Worm (Caenorhabditis elegans) whole organism, mixed stage, embryonic: ENCODE data around the gene prp-8.

Source experiments
- M03D4.4 ChIP-seq: sonication (generic microtip); optimal IDR thresholded peaks from 2 replicates; lab custom pipeline; 2017; ENCODE audit warnings: mild to moderate bottlenecking, missing genetic modification characterization, missing compliant biosample characterization
- bed-3 ChIP-seq: fragments of 200-800 bp; sonication (Bioruptor generic); optimal IDR thresholded peaks from 3 replicates; lab custom pipeline; 2018; ENCODE audit warnings: mild to moderate bottlenecking, missing genetic modification characterization, moderate library complexity, missing compliant biosample characterization
- blmp-1 ChIP-seq: fragments of 150-350 bp; optimal IDR thresholded peaks from 2 replicates; lab custom pipeline; 2014; ENCODE audit warnings: missing biosample characterization, missing genetic modification characterization
- ceh-39 ChIP-seq: fragments of 150-350 bp; optimal IDR thresholded peaks from 2 replicates; lab custom pipeline; 2014; ENCODE audit warnings: missing biosample characterization, missing genetic modification characterization
- ces-1 ChIP-seq: fragments of 150-350 bp; optimal IDR thresholded peaks from 2 replicates; lab custom pipeline; 2014; ENCODE audit warnings: missing biosample characterization, missing genetic modification reagents, missing genetic modification characterization
- elt-1 ChIP-seq: sonication (generic microtip); optimal IDR thresholded peaks from 2 replicates; lab custom pipeline; 2017; ENCODE audit warnings: missing genetic modification characterization, mild to moderate bottlenecking, missing compliant biosample characterization, antibody characterized with exemption, moderate library complexity, borderline replicate concordance; ENCODE audit not compliant: insufficient read depth
- elt-3 ChIP-seq: fragments of 150-350 bp; optimal IDR thresholded peaks from 2 replicates; lab custom pipeline; 2014; ENCODE audit warnings: missing biosample characterization, missing genetic modification characterization
- flh-1 ChIP-seq: fragments of 200-800 bp; sonication (Bioruptor generic); optimal IDR thresholded peaks from 2 replicates; lab custom pipeline; 2018; ENCODE audit warnings: mild to moderate bottlenecking, missing genetic modification characterization, moderate library complexity, missing compliant biosample characterization
- ham-2 ChIP-seq: fragments of 200-800 bp; sonication (Bioruptor generic); optimal IDR thresholded peaks from 2 replicates; lab custom pipeline; 2018; ENCODE audit warnings: mild to moderate bottlenecking, missing genetic modification characterization, missing compliant biosample characterization
- hlh-1 ChIP-seq: fragments of 150-350 bp; optimal IDR thresholded peaks from 2 replicates; lab custom pipeline; 2014; ENCODE audit warnings: missing biosample characterization, missing genetic modification reagents, missing genetic modification characterization
- lin-13 ChIP-seq: fragments of 150-350 bp; optimal IDR thresholded peaks from 2 replicates; lab custom pipeline; 2014; ENCODE audit warnings: missing biosample characterization, missing genetic modification characterization
- lsy-2 ChIP-seq: fragments of 150-350 bp; optimal IDR thresholded peaks from 2 replicates; lab custom pipeline; 2014; ENCODE audit warnings: missing biosample characterization, missing genetic modification characterization
- mab-5 ChIP-seq: fragments of 150-350 bp; optimal IDR thresholded peaks from 2 replicates; lab custom pipeline; 2014; ENCODE audit warnings: missing biosample characterization, missing genetic modification characterization
- mep-1 ChIP-seq: fragments of 150-350 bp; optimal IDR thresholded peaks from 2 replicates; lab custom pipeline; 2017; ENCODE audit warnings: missing biosample characterization, missing genetic modification reagents, missing genetic modification characterization, inconsistent platforms
- mls-2 ChIP-seq: sonication (generic microtip); optimal IDR thresholded peaks from 2 replicates; lab custom pipeline; 2016; ENCODE audit warnings: mild to moderate bottlenecking, missing genetic modification characterization, moderate library complexity, missing compliant biosample characterization
- nhr-2 ChIP-seq: fragments of 150-350 bp; optimal IDR thresholded peaks from 2 replicates; lab custom pipeline; 2014; ENCODE audit warnings: missing biosample characterization, missing genetic modification characterization
- nhr-237 ChIP-seq: fragments of 150-350 bp; optimal IDR thresholded peaks from 2 replicates; lab custom pipeline; 2014; ENCODE audit warnings: missing biosample characterization, missing genetic modification characterization
- nhr-28 ChIP-seq: fragments of 150-350 bp; optimal IDR thresholded peaks from 2 replicates; lab custom pipeline; 2014; ENCODE audit warnings: missing biosample characterization, missing genetic modification characterization
- nhr-76 ChIP-seq: sonication (generic microtip); optimal IDR thresholded peaks from 2 replicates; lab custom pipeline; 2017; ENCODE audit warnings: missing biosample characterization, missing genetic modification characterization
- pha-4 ChIP-seq: fragments of 150-350 bp; optimal IDR thresholded peaks from 2 replicates; lab custom pipeline; 2018; ENCODE audit warnings: missing biosample characterization, missing genetic modification reagents, missing genetic modification characterization
- sem-2 ChIP-seq: fragments of 200-800 bp; sonication (Bioruptor generic); optimal IDR thresholded peaks from 2 replicates; lab custom pipeline; 2018; ENCODE audit warnings: mild to moderate bottlenecking, missing genetic modification characterization, missing compliant biosample characterization
- snpc-4 ChIP-seq: fragments of 150-350 bp; optimal IDR thresholded peaks from 2 replicates; lab custom pipeline; 2014; ENCODE audit warnings: missing biosample characterization, missing genetic modification characterization
- unc-39 ChIP-seq: fragments of 150-350 bp; optimal IDR thresholded peaks from 2 replicates; lab custom pipeline; 2014; ENCODE audit warnings: missing biosample characterization, missing genetic modification characterization
- unc-62 ChIP-seq: fragments of 150-350 bp; optimal IDR thresholded peaks from 2 replicates; lab custom pipeline; 2014; ENCODE audit warnings: missing biosample characterization, missing genetic modification reagents, missing genetic modification characterization
- ztf-11 ChIP-seq: fragments of 150-350 bp; optimal IDR thresholded peaks from 2 replicates; lab custom pipeline; 2014; ENCODE audit warnings: missing biosample characterization, missing genetic modification characterization

Gene prp-8

ce11 chrIII:8129195-8129594 lies 35.0 kb upstream of the prp-8 start:
- TF ChIP-seq unc-39 (no peak), snpc-4 (tag; lab: Kevin White, UChicago) (no peak), mep-1 (tag; lab: Kevin White, UChicago) (no peak), ces-1 (GFP tag; lab: Kevin White, UChicago) (no peak), nhr-76 (tag; lab: Kevin White, UChicago) (no peak)

- TF ChIP-seq pha-4 (tag; lab: Kevin White, UChicago) (peak; percentile 83), bed-3 (GFP tag; lab: Kevin White, UChicago) (no peak), nhr-237 (tag; lab: Kevin White, UChicago) (peak; percentile 80), unc-62 (GFP tag; lab: Kevin White, UChicago) (peak; percentile 22), ces-1 (GFP tag; lab: Kevin White, UChicago) (peak; percentile 67), elt-1 (no peak), ceh-39 (tag; lab: Kevin White, UChicago) (peak; percentile 65), lin-13 (tag; lab: Kevin White, UChicago) (peak; percentile 76), hlh-1 (tag; lab: Kevin White, UChicago) (peak; percentile 25), flh-1 (no peak), lsy-2 (tag; lab: Kevin White, UChicago) (peak; percentile 98), mep-1 (tag; lab: Kevin White, UChicago) (peak; percentile 91)
These were observed 33.8 kb upstream of the prp-8 start, which contains the start of the genes rpl-21 and C14B9.10 for ce11 chrIII:8130177-8130902. TSS of gene rpl-21 (minus strand) at chrIII:8130227. TSS of gene C14B9.10 (plus strand) at chrIII:8130852.

- no peak for TF ChIP-seq hlh-1 (tag; lab: Kevin White, UChicago)
- peak; percentile 37 for TF ChIP-seq pha-4 (tag; lab: Kevin White, UChicago)
- TF ChIP-seq mls-2 (tag; lab: Kevin White, UChicago), result no peak
- TF ChIP-seq nhr-2, result peak; percentile 78
These were observed 31.7 kb upstream of the prp-8 start for ce11 chrIII:8132496-8132895.

ce11 chrIII:8133346-8133745 lies 30.8 kb upstream of the prp-8 start, which contains the start of gene C14B9.2:
TSS of gene C14B9.2 (plus strand) at chrIII:8133665.
- TF ChIP-seq elt-3 (no peak), ztf-11 (tag; lab: Kevin White, UChicago) (no peak), flh-1 (no peak), nhr-76 (tag; lab: Kevin White, UChicago) (no peak), sem-2 (GFP tag; lab: Kevin White, UChicago) (no peak), hlh-1 (tag; lab: Kevin White, UChicago) (no peak), M03D4.4 (tag; lab: Kevin White, UChicago) (no peak), elt-1 (no peak)

ce11 chrIII:8136517-8137099 lies 27.6 kb upstream of the prp-8 start:
- TF ChIP-seq ham-2 (GFP tag; lab: Kevin White, UChicago) (no peak), pha-4 (tag; lab: Kevin White, UChicago) (peak; percentile 68)

ce11 chrIII:8137777-8138176 lies 26.4 kb upstream of the prp-8 start, which contains the start of gene hsp-12.2:
TSS of gene hsp-12.2 (plus strand) at chrIII:8138077.
- TF ChIP-seq nhr-28 (tag; lab: Kevin White, UChicago), result no peak
- TF ChIP-seq nhr-237 (tag; lab: Kevin White, UChicago), result peak; percentile 23
- TF ChIP-seq hlh-1 (tag; lab: Kevin White, UChicago), result peak; percentile 64

- no peak for TF ChIP-seq lin-13 (tag; lab: Kevin White, UChicago)
These were observed 22.0 kb upstream of the prp-8 start for ce11 chrIII:8142217-8142616.

ce11 chrIII:8144574-8145065 lies 19.6 kb upstream of the prp-8 start, which contains the start of the genes C14B9.8 and mrpl-18:
TSS of gene C14B9.8 (minus strand) at chrIII:8144629.
TSS of gene mrpl-18 (plus strand) at chrIII:8145015.
- TF ChIP-seq nhr-237 (tag; lab: Kevin White, UChicago) (peak; percentile 38), snpc-4 (tag; lab: Kevin White, UChicago) (no peak), blmp-1 (no peak), lsy-2 (tag; lab: Kevin White, UChicago) (peak; percentile 43), elt-1 (no peak), mab-5 (tag; lab: Kevin White, UChicago) (peak; percentile 19), ztf-11 (tag; lab: Kevin White, UChicago) (no peak)
